Fruit fly (Drosophila melanogaster) whole organism, embryonic: ENCODE data around the gene CG15930.

Source experiments
- Abd-B ChIP-seq: fragments of 200-800 bp; sonication (Bioruptor generic); optimal IDR thresholded peaks from 2 replicates; lab custom pipeline; 2018; ENCODE audit warnings: missing biosample characterization, mild to moderate bottlenecking, missing genetic modification characterization, moderate library complexity
- Asciz ChIP-seq: fragments of 200-800 bp; sonication (Bioruptor generic); optimal IDR thresholded peaks from 2 replicates; lab custom pipeline; 2017; ENCODE audit warnings: missing biosample characterization, mild to moderate bottlenecking, missing genetic modification characterization, missing genetic modification reagents
- CG11696 ChIP-seq: fragments of 200-800 bp; sonication (Bioruptor generic); IDR thresholded peaks from 2 replicates; pipeline ENCODE4 v1.3.6; 2022; ENCODE audit warnings: missing biosample characterization, missing genetic modification characterization
- CG12299 ChIP-seq: fragments of 200-800 bp; sonication (Bioruptor generic); optimal IDR thresholded peaks from 2 replicates; lab custom pipeline; 2018; ENCODE audit warnings: missing biosample characterization, mild to moderate bottlenecking, missing genetic modification characterization
- CG12744 ChIP-seq: fragments of 200-800 bp; sonication (Bioruptor generic); optimal IDR thresholded peaks from 2 replicates; lab custom pipeline; 2016; ENCODE audit warnings: missing biosample characterization, missing genetic modification characterization
- CG14014 ChIP-seq: fragments of 200-800 bp; sonication (Bioruptor generic); IDR thresholded peaks from 2 replicates; pipeline ENCODE4 v1.3.6; 2022; ENCODE audit warnings: missing biosample characterization, missing genetic modification characterization
- CG14667 ChIP-seq: fragments of 200-800 bp; sonication (Bioruptor generic); IDR thresholded peaks from 2 replicates; pipeline ENCODE4 v1.3.6; 2022; ENCODE audit warnings: missing biosample characterization, missing genetic modification characterization
- CG1792 ChIP-seq: fragments of 200-800 bp; sonication (Bioruptor generic); optimal IDR thresholded peaks from 2 replicates; lab custom pipeline; 2016; ENCODE audit warnings: missing biosample characterization, missing genetic modification characterization
- CG2678 ChIP-seq: fragments of 200-800 bp; sonication (Bioruptor generic); optimal IDR thresholded peaks from 3 replicates; lab custom pipeline; 2019; ENCODE audit warnings: missing biosample characterization, mild to moderate bottlenecking, missing genetic modification characterization, moderate library complexity
- CG2889 ChIP-seq: fragments of 200-800 bp; sonication (Bioruptor generic); IDR thresholded peaks from 3 replicates; pipeline ENCODE4 v1.3.6; 2022; ENCODE audit warnings: missing biosample characterization, missing genetic modification characterization
- CG32767 ChIP-seq: fragments of 200-800 bp; sonication (Bioruptor generic); IDR thresholded peaks from 2 replicates; pipeline ENCODE4 v1.3.6; 2022; ENCODE audit warnings: missing biosample characterization, missing genetic modification characterization
- CG4404 ChIP-seq: fragments of 200-800 bp; sonication (Bioruptor generic); IDR thresholded peaks from 2 replicates; pipeline ENCODE4 v1.3.6; 2022; ENCODE audit warnings: missing biosample characterization, missing genetic modification characterization
- CG5180 ChIP-seq: fragments of 200-800 bp; sonication (Bioruptor generic); optimal IDR thresholded peaks from 3 replicates; lab custom pipeline; 2017; ENCODE audit warnings: missing biosample characterization, missing genetic modification characterization, mild to moderate bottlenecking, moderate library complexity, missing genetic modification reagents
- CG6683 ChIP-seq: fragments of 200-800 bp; sonication (Bioruptor generic); optimal IDR thresholded peaks from 2 replicates; lab custom pipeline; 2017; ENCODE audit warnings: missing biosample characterization, mild to moderate bottlenecking, missing genetic modification characterization, missing genetic modification reagents
- CG6854 ChIP-seq: fragments of 200-800 bp; sonication (Bioruptor generic); optimal IDR thresholded peaks from 3 replicates; lab custom pipeline; 2017; ENCODE audit warnings: missing biosample characterization, mild to moderate bottlenecking, missing genetic modification characterization
- CG7372 ChIP-seq: fragments of 200-800 bp; sonication (Bioruptor generic); IDR thresholded peaks from 2 replicates; pipeline ENCODE4 v1.3.6; 2022; ENCODE audit warnings: missing biosample characterization, missing genetic modification characterization
- CG7745 ChIP-seq: fragments of 200-800 bp; sonication (Bioruptor generic); optimal IDR thresholded peaks from 2 replicates; lab custom pipeline; 2018; ENCODE audit warnings: missing biosample characterization, mild to moderate bottlenecking, missing genetic modification characterization, moderate library complexity
- CG8281 ChIP-seq: fragments of 200-800 bp; sonication (Bioruptor generic); optimal IDR thresholded peaks from 2 replicates; lab custom pipeline; 2018; ENCODE audit warnings: missing biosample characterization, mild to moderate bottlenecking, missing genetic modification characterization, moderate library complexity
- CG8359 ChIP-seq: fragments of 200-800 bp; sonication (Bioruptor generic); optimal IDR thresholded peaks from 2 replicates; lab custom pipeline; 2017; ENCODE audit warnings: missing biosample characterization, mild to moderate bottlenecking, missing genetic modification characterization, borderline replicate concordance
- CHES-1-like ChIP-seq: fragments of 200-800 bp; sonication (Bioruptor generic); optimal IDR thresholded peaks from 2 replicates; lab custom pipeline; 2016; ENCODE audit warnings: missing biosample characterization, missing genetic modification characterization
- Fer1 ChIP-seq: fragments of 200-800 bp; sonication (Bioruptor generic); optimal IDR thresholded peaks from 2 replicates; lab custom pipeline; 2017; ENCODE audit warnings: missing biosample characterization, mild to moderate bottlenecking, missing genetic modification characterization
- H15 ChIP-seq: fragments of 200-800 bp; sonication (Bioruptor generic); IDR thresholded peaks from 3 replicates; pipeline ENCODE4 v1.3.6; 2022; ENCODE audit warnings: missing biosample characterization, missing genetic modification characterization
- Lpt ChIP-seq: fragments of >200 bp; optimal IDR thresholded peaks from 2 replicates; lab custom pipeline; 2018; ENCODE audit warnings: missing biosample characterization, missing genetic modification characterization
- Max ChIP-seq: fragments of 200-800 bp; sonication (Bioruptor generic); optimal IDR thresholded peaks from 2 replicates; lab custom pipeline; 2016; ENCODE audit warnings: missing biosample characterization, mild to moderate bottlenecking, missing genetic modification characterization
- NfI ChIP-seq: fragments of 200-800 bp; sonication (Bioruptor generic); optimal IDR thresholded peaks from 3 replicates; lab custom pipeline; 2018; ENCODE audit warnings: missing biosample characterization, mild to moderate bottlenecking, missing genetic modification characterization, moderate library complexity
- Poxn ChIP-seq: fragments of 200-800 bp; sonication (Bioruptor generic); IDR thresholded peaks from 2 replicates; pipeline ENCODE4 v1.3.6; 2022; ENCODE audit warnings: missing biosample characterization, missing genetic modification characterization
- Six4 ChIP-seq: fragments of 200-800 bp; sonication (Bioruptor generic); optimal IDR thresholded peaks from 2 replicates; lab custom pipeline; 2016; ENCODE audit warnings: missing biosample characterization, missing genetic modification characterization
- Ssrp ChIP-seq: fragments of 200-800 bp; sonication (Bioruptor generic); optimal IDR thresholded peaks from 2 replicates; lab custom pipeline; 2018; ENCODE audit warnings: missing biosample characterization, mild to moderate bottlenecking, missing genetic modification characterization, moderate library complexity
- Tbp ChIP-seq: fragments of >200 bp; optimal IDR thresholded peaks from 2 replicates; lab custom pipeline; 2018; ENCODE audit warnings: missing biosample characterization, missing genetic modification characterization
- cas ChIP-seq: fragments of 200-800 bp; sonication (Bioruptor generic); IDR thresholded peaks from 2 replicates; pipeline ENCODE4 v1.3.6; 2022; ENCODE audit warnings: missing biosample characterization, missing genetic modification characterization
- cg ChIP-seq: fragments of 200-800 bp; sonication (Bioruptor generic); optimal IDR thresholded peaks from 3 replicates; lab custom pipeline; 2019; ENCODE audit warnings: missing biosample characterization, mild to moderate bottlenecking, missing genetic modification characterization, moderate library complexity
- corto ChIP-seq: fragments of 200-800 bp; sonication (Bioruptor generic); optimal IDR thresholded peaks from 2 replicates; lab custom pipeline; 2016; ENCODE audit warnings: missing biosample characterization, mild to moderate bottlenecking, missing genetic modification characterization, moderate library complexity
- crc ChIP-seq: fragments of 200-800 bp; sonication (Bioruptor generic); optimal IDR thresholded peaks from 2 replicates; lab custom pipeline; 2016; ENCODE audit warnings: missing biosample characterization, missing genetic modification characterization
- dati ChIP-seq: fragments of 200-800 bp; sonication (Bioruptor generic); IDR thresholded peaks from 2 replicates; pipeline ENCODE4 v1.3.6; 2022; ENCODE audit warnings: missing biosample characterization, missing genetic modification characterization
- ewg ChIP-seq: fragments of 200-800 bp; sonication (Bioruptor generic); optimal IDR thresholded peaks from 3 replicates; lab custom pipeline; 2017; ENCODE audit warnings: mild to moderate bottlenecking, missing biosample characterization, missing genetic modification reagents, missing genetic modification characterization
- fd64A ChIP-seq: fragments of 200-800 bp; sonication (Bioruptor generic); optimal IDR thresholded peaks from 3 replicates; lab custom pipeline; 2018; ENCODE audit warnings: missing biosample characterization, mild to moderate bottlenecking, missing genetic modification characterization
- fru ChIP-seq: fragments of >200 bp; optimal IDR thresholded peaks from 2 replicates; lab custom pipeline; 2017
- gcm2 ChIP-seq: fragments of 200-800 bp; sonication (Bioruptor generic); optimal IDR thresholded peaks from 2 replicates; lab custom pipeline; 2016; ENCODE audit warnings: missing biosample characterization, missing genetic modification characterization
- inv ChIP-seq: fragments of 200-800 bp; sonication (Bioruptor generic); IDR thresholded peaks from 2 replicates; pipeline ENCODE4 v1.3.6; 2022; ENCODE audit warnings: missing biosample characterization, missing genetic modification characterization; ENCODE audit not compliant: partially characterized antibody
- jing ChIP-seq: fragments of 200-800 bp; sonication (Bioruptor generic); optimal IDR thresholded peaks from 2 replicates; lab custom pipeline; 2018; ENCODE audit warnings: missing biosample characterization, mild to moderate bottlenecking, missing genetic modification characterization
- kah ChIP-seq: fragments of 200-800 bp; sonication (Bioruptor generic); optimal IDR thresholded peaks from 2 replicates; lab custom pipeline; 2018; ENCODE audit warnings: missing biosample characterization, mild to moderate bottlenecking, missing genetic modification characterization
- klu ChIP-seq: fragments of 200-800 bp; sonication (Bioruptor generic); IDR thresholded peaks from 2 replicates; pipeline ENCODE4 v1.3.6; 2022; ENCODE audit warnings: missing biosample characterization, missing genetic modification characterization
- kni ChIP-seq: fragments of 200-800 bp; sonication (Bioruptor generic); optimal IDR thresholded peaks from 3 replicates; lab custom pipeline; 2017; ENCODE audit warnings: mild to moderate bottlenecking, missing biosample characterization, missing genetic modification reagents, missing genetic modification characterization
- pnt ChIP-seq: fragments of 200-800 bp; sonication (Bioruptor generic); optimal IDR thresholded peaks from 3 replicates; lab custom pipeline; 2016; ENCODE audit warnings: missing biosample characterization, missing genetic modification characterization
- run ChIP-seq: fragments of 200-800 bp; sonication (Bioruptor generic); optimal IDR thresholded peaks from 3 replicates; lab custom pipeline; 2018; ENCODE audit warnings: missing biosample characterization, mild to moderate bottlenecking, missing genetic modification characterization
- seq ChIP-seq: fragments of 200-800 bp; sonication (Bioruptor generic); IDR thresholded peaks from 2 replicates; pipeline ENCODE4 v1.3.6; 2022; ENCODE audit warnings: missing biosample characterization, missing genetic modification characterization
- so ChIP-seq: fragments of 200-800 bp; sonication (Bioruptor generic); IDR thresholded peaks from 3 replicates; pipeline ENCODE4 v1.3.6; 2022; ENCODE audit warnings: missing biosample characterization, missing genetic modification characterization
- sqz ChIP-seq: fragments of 200-800 bp; sonication (Bioruptor generic); optimal IDR thresholded peaks from 3 replicates; lab custom pipeline; 2018; ENCODE audit warnings: missing biosample characterization, mild to moderate bottlenecking, missing genetic modification characterization
- tio ChIP-seq: fragments of 200-800 bp; sonication (Bioruptor generic); optimal IDR thresholded peaks from 2 replicates; lab custom pipeline; 2017; ENCODE audit warnings: missing biosample characterization, missing genetic modification characterization, inconsistent platforms
- tna ChIP-seq: fragments of 200-800 bp; sonication (Bioruptor generic); IDR thresholded peaks from 2 replicates; pipeline ENCODE4 v1.3.6; 2022; ENCODE audit warnings: missing biosample characterization, missing genetic modification characterization; ENCODE audit not compliant: partially characterized antibody
- vnd ChIP-seq: fragments of 200-800 bp; sonication (Bioruptor generic); IDR thresholded peaks from 3 replicates; pipeline ENCODE4 v1.3.6; 2022; ENCODE audit warnings: missing biosample characterization, missing genetic modification characterization; ENCODE audit not compliant: partially characterized antibody
- vvl ChIP-seq: fragments of 200-800 bp; sonication (Bioruptor generic); IDR thresholded peaks from 2 replicates; pipeline ENCODE4 v1.3.6; 2022; ENCODE audit warnings: missing biosample characterization, missing genetic modification characterization

Gene CG15930

DNA sequence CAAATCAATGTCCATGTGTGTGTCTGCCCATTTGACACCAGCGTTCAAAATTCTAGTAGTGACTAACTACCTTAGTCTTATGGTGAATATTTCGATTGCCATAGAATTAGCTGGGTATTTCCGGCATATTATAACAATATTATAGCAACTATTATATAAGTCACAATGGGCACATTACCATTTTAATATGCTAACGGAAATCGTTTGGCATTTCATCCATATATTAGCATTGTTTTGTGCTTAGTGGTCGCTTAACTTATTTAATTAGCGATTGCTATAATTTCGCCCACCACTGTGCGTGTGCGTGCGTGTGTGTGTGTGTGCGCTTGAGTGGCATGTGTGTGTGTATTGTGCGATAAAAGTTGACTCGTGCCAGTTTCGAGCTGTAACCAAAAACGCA is 19.6 kb upstream of the CG15930 start (continued):
- TF ChIP-seq CG2889 (GFP tag; lab: Robert Waterston, UW) = no peak
- TF ChIP-seq CHES-1-like (GFP tag; lab: Kevin White, UChicago) = no peak
- peak; percentile 36 for TF ChIP-seq CG6854 (GFP tag; lab: Kevin White, UChicago)
- no peak for TF ChIP-seq Max (GFP tag; lab: Kevin White, UChicago)
- no peak for TF ChIP-seq CG4404 (GFP tag; lab: Robert Waterston, UW)
- no peak for TF ChIP-seq fd64A
- TF ChIP-seq CG8359 (GFP tag; lab: Kevin White, UChicago) = no peak
- TF ChIP-seq kah (GFP tag; lab: Kevin White, UChicago) = no peak
- TF ChIP-seq fru (lab: Kevin White, UChicago) = no peak
- no peak for TF ChIP-seq H15
- peak; percentile 13 for TF ChIP-seq ewg (GFP tag; lab: Kevin White, UChicago)
- TF ChIP-seq CG1792 = no peak
- peak; percentile 17 for TF ChIP-seq CG5180 (GFP tag; lab: Kevin White, UChicago)
- TF ChIP-seq Poxn (GFP tag; lab: Robert Waterston, UW) = no peak
- no peak for TF ChIP-seq tio (GFP tag; lab: Kevin White, UChicago)
- TF ChIP-seq kni (GFP tag; lab: Kevin White, UChicago) = no peak
- TF ChIP-seq pnt = no peak
- TF ChIP-seq Abd-B (GFP tag; lab: Kevin White, UChicago) = peak; percentile 27
- TF ChIP-seq jing (GFP tag; lab: Kevin White, UChicago) = no peak
- TF ChIP-seq corto (GFP tag; lab: Kevin White, UChicago) = no peak
- no peak for TF ChIP-seq klu (GFP tag; lab: Robert Waterston, UW)
- no peak for TF ChIP-seq crc
- no peak for TF ChIP-seq sqz
- no peak for TF ChIP-seq gcm2 (GFP tag; lab: Kevin White, UChicago)
- no peak for TF ChIP-seq Tbp
- TF ChIP-seq CG2678 (tag; lab: Kevin White, UChicago) = peak; percentile 79
- TF ChIP-seq Asciz = peak; percentile 31
- no peak for TF ChIP-seq Ssrp (tag; lab: Kevin White, UChicago)
- peak; percentile 74 for TF ChIP-seq Fer1
- TF ChIP-seq NfI (GFP tag; lab: Kevin White, UChicago) = peak; percentile 42
- TF ChIP-seq Six4 (GFP tag; lab: Kevin White, UChicago) = no peak
- TF ChIP-seq CG6683 (GFP tag; lab: Kevin White, UChicago) = peak; percentile 13
- no peak; the same call in 1 of the 2 replicates for TF ChIP-seq seq (GFP tag; lab: Robert Waterston, UW)
- TF ChIP-seq CG32767 (GFP tag; lab: Robert Waterston, UW) = no peak
- TF ChIP-seq CG14667 = no peak
- TF ChIP-seq vvl (GFP tag; lab: Robert Waterston, UW) = 0 out of 2 replicates have a peak, but pooled peaks have one; percentile 40
- no peak for TF ChIP-seq vnd
- no peak for TF ChIP-seq run
- TF ChIP-seq cas = no peak
- no peak for TF ChIP-seq CG14014 (GFP tag; lab: Robert Waterston, UW)
- no peak for TF ChIP-seq dati (GFP tag; lab: Robert Waterston, UW)
- no peak for TF ChIP-seq Lpt
- no peak for TF ChIP-seq inv
- TF ChIP-seq CG12299 (tag; lab: Kevin White, UChicago) = peak; percentile 1
- no peak for TF ChIP-seq so (GFP tag; lab: Robert Waterston, UW)
- TF ChIP-seq tna = no peak
- 0 out of 2 replicates have a peak, but pooled peaks have one; percentile 14 for TF ChIP-seq CG11696
- TF ChIP-seq CG7372 = no peak
- TF ChIP-seq cg = peak; percentile 20
- TF ChIP-seq CG12744 (GFP tag; lab: Kevin White, UChicago) = no peak
- no peak for TF ChIP-seq CG8281 (tag; lab: Kevin White, UChicago)
- no peak for TF ChIP-seq CG7745 (tag; lab: Kevin White, UChicago)
